Fruit fly (Drosophila melanogaster) whole organism, wandering third instar larva: ENCODE data around the gene CG15743.

ENCODE experiments used
- Abd-B ChIP-seq: fragments of >200 bp; optimal IDR thresholded peaks from 2 replicates; lab custom pipeline; 2017; ENCODE audit warnings: missing biosample characterization, missing genetic modification characterization
- CG32264 ChIP-seq: fragments of 200-800 bp; sonication (Bioruptor generic); optimal IDR thresholded peaks from 2 replicates; lab custom pipeline; 2016; ENCODE audit warnings: missing biosample characterization, missing genetic modification characterization
- CG9705 ChIP-seq: fragments of 200-800 bp; sonication (Bioruptor generic); optimal IDR thresholded peaks from 2 replicates; lab custom pipeline; 2018; ENCODE audit warnings: missing biosample characterization, mild to moderate bottlenecking, missing genetic modification characterization
- CrebA ChIP-seq: fragments of 200-800 bp; sonication (Bioruptor generic); optimal IDR thresholded peaks from 2 replicates; lab custom pipeline; 2016; ENCODE audit warnings: missing biosample characterization, mild to moderate bottlenecking, missing genetic modification characterization, borderline replicate concordance
- Dfd ChIP-seq: fragments of >200 bp; optimal IDR thresholded peaks from 2 replicates; lab custom pipeline; 2017; ENCODE audit warnings: missing biosample characterization, missing genetic modification characterization
- Dif ChIP-seq: fragments of 200-275, 200-300 bp; sonication (Bioruptor generic); optimal IDR thresholded peaks from 2 replicates; lab custom pipeline; 2018; ENCODE audit warnings: missing biosample characterization, missing genetic modification characterization; ENCODE audit not compliant: partially characterized antibody
- GATAd ChIP-seq: sonication (Bioruptor generic); optimal IDR thresholded peaks from 2 replicates; lab custom pipeline; 2016; ENCODE audit warnings: missing biosample characterization, missing genetic modification characterization
- HLH106 ChIP-seq: fragments of 200-800 bp; optimal IDR thresholded peaks from 3 replicates; lab custom pipeline; 2019; ENCODE audit warnings: missing biosample characterization, mild to moderate bottlenecking, missing genetic modification characterization, moderate library complexity
- Hnf4 ChIP-seq: fragments of 200-800 bp; sonication (Bioruptor generic); optimal IDR thresholded peaks from 2 replicates; lab custom pipeline; 2016; ENCODE audit warnings: missing biosample characterization, mild to moderate bottlenecking, missing genetic modification characterization
- Hr78 ChIP-seq: fragments of >200 bp; optimal IDR thresholded peaks from 2 replicates; lab custom pipeline; 2017; ENCODE audit warnings: missing biosample characterization, missing genetic modification characterization
- Hr83 ChIP-seq: fragments of 200-300 bp; sonication (Bioruptor generic); optimal IDR thresholded peaks from 2 replicates; lab custom pipeline; 2016; ENCODE audit warnings: missing biosample characterization, mild to moderate bottlenecking, missing genetic modification characterization, moderate library complexity; ENCODE audit not compliant: poor library complexity, severe bottlenecking
- Jra ChIP-seq: sonication (Bioruptor generic); optimal IDR thresholded peaks from 2 replicates; lab custom pipeline; 2016; ENCODE audit warnings: missing biosample characterization, missing genetic modification characterization
- Mio ChIP-seq: sonication (Bioruptor generic); optimal IDR thresholded peaks from 2 replicates; lab custom pipeline; 2016; ENCODE audit warnings: missing biosample characterization, missing genetic modification characterization
- Myc ChIP-seq: fragments of >200 bp; optimal IDR thresholded peaks from 2 replicates; lab custom pipeline; 2017
- N ChIP-seq: fragments of >200 bp; optimal IDR thresholded peaks from 2 replicates; lab custom pipeline; 2018; ENCODE audit warnings: missing biosample characterization, missing external identifiers, missing genetic modification characterization
- OdsH ChIP-seq: fragments of 200-800 bp; sonication (Bioruptor generic); optimal IDR thresholded peaks from 2 replicates; lab custom pipeline; 2016; ENCODE audit warnings: missing biosample characterization, mild to moderate bottlenecking, missing genetic modification characterization
- Rel ChIP-seq, 2 experiments: fragments of 200-800 bp; sonication (Bioruptor generic) in 1 of 2; optimal IDR thresholded peaks; 2 replicates in 1 of 2; 3 replicates in 1 of 2; lab custom pipeline; 2016 to 2019; ENCODE audit warnings: mild to moderate bottlenecking in 2 of 2, missing biosample characterization in 2 of 2, missing genetic modification characterization in 2 of 2, moderate library complexity in 1 of 2
- Sp1 ChIP-seq: fragments of 200-800 bp; sonication (Bioruptor generic); optimal IDR thresholded peaks from 3 replicates; lab custom pipeline; 2019; ENCODE audit warnings: missing biosample characterization, mild to moderate bottlenecking, missing genetic modification characterization, moderate library complexity
- Vsx2 ChIP-seq: fragments of 200-300, 225-300 bp; sonication (Bioruptor generic); optimal IDR thresholded peaks from 2 replicates; lab custom pipeline; 2018; ENCODE audit warnings: missing biosample characterization, missing genetic modification characterization; ENCODE audit not compliant: partially characterized antibody
- br ChIP-seq: fragments of 200-800 bp; sonication (Bioruptor generic); optimal IDR thresholded peaks from 2 replicates; lab custom pipeline; 2016; ENCODE audit warnings: missing biosample characterization, missing genetic modification characterization
- brk ChIP-seq: fragments of 200-800 bp; sonication (Bioruptor generic); optimal IDR thresholded peaks from 2 replicates; lab custom pipeline; 2016; ENCODE audit warnings: missing biosample characterization, mild to moderate bottlenecking, missing genetic modification characterization
- dl ChIP-seq, 2 experiments: fragments of 175-275, 200-275 bp in 1 of 2; fragments of 200-275 bp in 1 of 2; sonication (Bioruptor generic); optimal IDR thresholded peaks; lab custom pipeline; 2018; ENCODE audit warnings: mild to moderate bottlenecking in 2 of 2, missing biosample characterization in 2 of 2, missing genetic modification characterization in 2 of 2, moderate library complexity in 2 of 2; ENCODE audit not compliant: partially characterized antibody in 2 of 2, insufficient read depth in 1 of 2
- dmrt93B ChIP-seq: fragments of 200-800 bp; sonication (Bioruptor generic); optimal IDR thresholded peaks from 2 replicates; lab custom pipeline; 2018; ENCODE audit warnings: missing biosample characterization, mild to moderate bottlenecking, missing genetic modification characterization
- dsf ChIP-seq: sonication (Bioruptor generic); optimal IDR thresholded peaks from 2 replicates; lab custom pipeline; 2016; ENCODE audit warnings: missing biosample characterization, missing genetic modification characterization, borderline replicate concordance
- ey ChIP-seq: fragments of 200-800 bp; sonication (Bioruptor generic); optimal IDR thresholded peaks from 2 replicates; lab custom pipeline; 2016; ENCODE audit warnings: missing biosample characterization, missing genetic modification characterization
- foxo ChIP-seq, 2 experiments: fragments of 200-800 bp; sonication (Bioruptor generic); optimal IDR thresholded peaks; 2 replicates in 1 of 2; 3 replicates in 1 of 2; lab custom pipeline; 2016 to 2017; ENCODE audit warnings: missing biosample characterization in 2 of 2, missing genetic modification characterization in 2 of 2
- fru ChIP-seq: fragments of 200-800 bp; sonication (Bioruptor generic); optimal IDR thresholded peaks from 3 replicates; lab custom pipeline; 2016; ENCODE audit warnings: missing biosample characterization, mild to moderate bottlenecking, missing genetic modification characterization
- h ChIP-seq: fragments of 200-800 bp; sonication (Bioruptor generic); optimal IDR thresholded peaks from 3 replicates; lab custom pipeline; 2016; ENCODE audit warnings: missing biosample characterization, mild to moderate bottlenecking, missing genetic modification characterization
- jim ChIP-seq: fragments of 175-275, 200-325 bp; sonication (Bioruptor generic); optimal IDR thresholded peaks from 2 replicates; lab custom pipeline; 2016; ENCODE audit warnings: missing biosample characterization, mild to moderate bottlenecking, missing genetic modification characterization
- lola ChIP-seq: fragments of >200 bp; optimal IDR thresholded peaks from 2 replicates; lab custom pipeline; 2017; ENCODE audit warnings: missing biosample characterization, missing genetic modification characterization
- pan ChIP-seq: fragments of >200 bp; optimal IDR thresholded peaks from 2 replicates; lab custom pipeline; 2017
- psq ChIP-seq: fragments of 200-800 bp; sonication (Bioruptor generic); optimal IDR thresholded peaks from 3 replicates; lab custom pipeline; 2017; ENCODE audit warnings: missing biosample characterization, mild to moderate bottlenecking, missing genetic modification characterization, moderate library complexity
- rgr ChIP-seq: fragments of 200-800 bp; sonication (Bioruptor generic); optimal IDR thresholded peaks from 3 replicates; lab custom pipeline; 2016; ENCODE audit warnings: missing biosample characterization, mild to moderate bottlenecking, missing genetic modification characterization
- sage ChIP-seq: fragments of 200-800 bp; sonication (Bioruptor generic); optimal IDR thresholded peaks from 2 replicates; lab custom pipeline; 2016; ENCODE audit warnings: missing biosample characterization, mild to moderate bottlenecking, missing genetic modification characterization
- sv ChIP-seq: fragments of 200-800 bp; sonication (Bioruptor generic); optimal IDR thresholded peaks from 3 replicates; lab custom pipeline; 2016; ENCODE audit warnings: missing biosample characterization, missing genetic modification characterization
- tai ChIP-seq: sonication (Bioruptor generic); optimal IDR thresholded peaks from 2 replicates; lab custom pipeline; 2016; ENCODE audit warnings: missing biosample characterization, missing genetic modification characterization
- usp ChIP-seq: fragments of >200 bp; optimal IDR thresholded peaks from 2 replicates; lab custom pipeline; 2017; ENCODE audit warnings: missing biosample characterization, missing genetic modification characterization
- woc ChIP-seq: sonication (Bioruptor generic); optimal IDR thresholded peaks from 2 replicates; lab custom pipeline; 2016; ENCODE audit warnings: missing biosample characterization, mild to moderate bottlenecking, missing genetic modification characterization

CG15743 gene

dm6 chrX:13307189-13307588 lies 21.7 kb downstream of the CG15743 start:
- no peak for TF ChIP-seq Rel (GFP tag; optimal IDR thresholded peaks at IDR 0.05; lab: Kevin White, UChicago)
- TF ChIP-seq Rel (tag; optimal IDR thresholded peaks at IDR 0.05; lab: Kevin White, UChicago): no peak
- TF ChIP-seq psq (GFP tag; lab: Kevin White, UChicago): peak; percentile 45
- TF ChIP-seq Dfd (GFP tag; lab: Kevin White, UChicago): no peak
- no peak for TF ChIP-seq CG9705
- TF ChIP-seq Abd-B (GFP tag; lab: Kevin White, UChicago): no peak
- no peak for TF ChIP-seq Hr78 (GFP tag; lab: Kevin White, UChicago)
- no peak for TF ChIP-seq Hr83 (GFP tag; lab: Kevin White, UChicago)
- no peak for TF ChIP-seq dsf (GFP tag; lab: Kevin White, UChicago)
- no peak for TF ChIP-seq sage
- no peak for TF ChIP-seq dl (GFP tag; optimal IDR thresholded peaks at IDR 0.05; lab: Kevin White, UChicago; ENCODE audit: insufficient read depth in 1 of 2, partially characterized antibody in 2 of 2)
- TF ChIP-seq N (GFP tag; lab: Kevin White, UChicago): no peak
- TF ChIP-seq Jra (GFP tag; lab: Kevin White, UChicago): no peak
- TF ChIP-seq ey (GFP tag; lab: Kevin White, UChicago): peak; percentile 14
- TF ChIP-seq woc: no peak
- no peak for TF ChIP-seq Dif (GFP tag; lab: Kevin White, UChicago)
- no peak for TF ChIP-seq pan
- peak; percentile 48 for TF ChIP-seq OdsH (GFP tag; lab: Kevin White, UChicago)
- TF ChIP-seq Hnf4: peak; percentile 12
- TF ChIP-seq Vsx2 (GFP tag; lab: Kevin White, UChicago): no peak
- TF ChIP-seq br (GFP tag; lab: Kevin White, UChicago): no peak
- TF ChIP-seq rgr (GFP tag; lab: Kevin White, UChicago): peak; percentile 20
- TF ChIP-seq CrebA: no peak
- TF ChIP-seq Myc: no peak
- TF ChIP-seq tai (GFP tag; lab: Kevin White, UChicago): no peak
- peak; percentile 54 for TF ChIP-seq Sp1 (GFP tag; lab: Kevin White, UChicago)
- no peak for TF ChIP-seq usp (GFP tag; lab: Kevin White, UChicago)
- no peak for TF ChIP-seq brk (GFP tag; lab: Kevin White, UChicago)
- TF ChIP-seq dmrt93B: no peak
- TF ChIP-seq h: peak; percentile 33
- TF ChIP-seq sv: no peak
- TF ChIP-seq Mio (GFP tag; lab: Kevin White, UChicago): no peak
- TF ChIP-seq CG32264 (GFP tag; lab: Kevin White, UChicago): no peak
- peak; percentile 35 for TF ChIP-seq HLH106 (tag; lab: Kevin White, UChicago)
- TF ChIP-seq lola: no peak
- TF ChIP-seq fru (GFP tag; lab: Kevin White, UChicago): peak; percentile 42
- TF ChIP-seq foxo (GFP tag; optimal IDR thresholded peaks at IDR 0.05; lab: Kevin White, UChicago): peak in 1 of 2 experiments; percentile 58
- TF ChIP-seq GATAd (GFP tag; lab: Kevin White, UChicago): no peak
- TF ChIP-seq jim (GFP tag; lab: Kevin White, UChicago): no peak

DNA sequence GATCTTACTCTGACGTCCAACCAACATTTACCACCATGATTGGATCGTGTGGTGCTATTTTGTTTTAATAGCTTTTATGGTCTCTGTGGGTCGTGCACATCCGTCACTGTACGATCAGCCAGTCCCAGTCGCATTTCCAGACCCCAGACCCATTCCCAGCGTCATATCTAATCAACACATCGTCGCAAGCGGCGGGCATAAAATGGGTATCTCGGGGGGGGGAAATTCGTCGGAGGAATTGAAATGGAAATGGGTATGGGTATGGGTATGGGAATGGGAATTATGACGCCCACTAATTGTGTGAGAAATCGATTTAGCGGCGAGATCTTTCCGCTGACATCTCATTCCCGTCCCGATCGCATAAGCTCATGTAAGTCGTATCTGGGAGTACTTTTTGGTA lies 25.3 kb downstream of the CG15743 start:
- no peak for TF ChIP-seq lola
- no peak for TF ChIP-seq HLH106 (tag; lab: Kevin White, UChicago)
- TF ChIP-seq Hr83 (GFP tag; lab: Kevin White, UChicago): peak; percentile 38
- TF ChIP-seq Rel (GFP tag; optimal IDR thresholded peaks at IDR 0.05; lab: Kevin White, UChicago): no peak
- TF ChIP-seq Rel (tag; optimal IDR thresholded peaks at IDR 0.05; lab: Kevin White, UChicago): peak; percentile 49
- TF ChIP-seq br (GFP tag; lab: Kevin White, UChicago): peak; percentile 20
- TF ChIP-seq Hr78 (GFP tag; lab: Kevin White, UChicago): no peak
- TF ChIP-seq h: peak; percentile 37
- no peak for TF ChIP-seq Mio (GFP tag; lab: Kevin White, UChicago)

DNA sequence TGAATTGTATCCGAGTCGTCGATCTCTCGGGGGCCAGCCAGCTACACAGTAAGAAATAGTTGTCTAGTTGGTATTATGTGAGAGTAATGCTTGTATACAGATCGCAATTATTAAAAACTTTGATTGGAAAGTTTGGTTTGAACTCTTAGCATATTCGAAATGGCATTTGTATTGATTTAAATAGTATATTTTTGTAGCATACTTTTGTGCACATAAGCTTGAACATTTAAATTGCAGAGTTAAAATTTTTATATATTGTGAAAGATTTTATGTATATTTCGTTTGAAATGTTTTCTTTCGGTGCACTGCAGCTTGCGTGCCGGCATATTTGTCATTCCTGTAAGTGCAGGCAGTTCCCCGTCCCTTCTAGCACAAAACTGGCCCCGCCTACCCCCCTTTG lies 26.7 kb downstream of the CG15743 start:
- TF ChIP-seq Rel (GFP tag; optimal IDR thresholded peaks at IDR 0.05; lab: Kevin White, UChicago) (no peak), Rel (tag; optimal IDR thresholded peaks at IDR 0.05; lab: Kevin White, UChicago) (peak; percentile 5), Sp1 (GFP tag; lab: Kevin White, UChicago) (peak; percentile 74), h (peak; percentile 47), HLH106 (tag; lab: Kevin White, UChicago) (peak; percentile 75), Hnf4 (peak; percentile 14), psq (GFP tag; lab: Kevin White, UChicago) (peak; percentile 35), ey (GFP tag; lab: Kevin White, UChicago) (peak; percentile 49), woc (peak; percentile 14), rgr (GFP tag; lab: Kevin White, UChicago) (peak; percentile 41), OdsH (GFP tag; lab: Kevin White, UChicago) (peak; percentile 20), brk (GFP tag; lab: Kevin White, UChicago) (no peak), CrebA (no peak), Hr83 (GFP tag; lab: Kevin White, UChicago) (no peak), foxo (GFP tag; optimal IDR thresholded peaks at IDR 0.05; lab: Kevin White, UChicago) (peak in 1 of 2 experiments; percentile 56), Vsx2 (GFP tag; lab: Kevin White, UChicago) (no peak), br (GFP tag; lab: Kevin White, UChicago) (peak; percentile 31), CG9705 (no peak), dmrt93B (peak; percentile 47), fru (GFP tag; lab: Kevin White, UChicago) (peak; percentile 53)
